Fruit fly (Drosophila melanogaster) whole organism, embryonic: ENCODE results near the gene Tssk.

Experiments used
- Bdp1 ChIP-seq: fragments of 200-800 bp; sonication (Bioruptor generic); optimal IDR thresholded peaks from 3 replicates; lab custom pipeline; 2016; ENCODE audit warnings: missing biosample characterization, missing genetic modification characterization
- CG10209 ChIP-seq: fragments of 200-800 bp; sonication (Bioruptor generic); optimal IDR thresholded peaks from 3 replicates; lab custom pipeline; 2017; ENCODE audit warnings: missing biosample characterization, mild to moderate bottlenecking, missing genetic modification characterization, missing genetic modification reagents
- CG10366 ChIP-seq: fragments of 200-800 bp; sonication (Bioruptor generic); IDR thresholded peaks from 2 replicates; pipeline ENCODE4 v1.3.6; 2022; ENCODE audit warnings: missing biosample characterization, missing genetic modification characterization
- CG11093 ChIP-seq: fragments of 200-800 bp; sonication (Bioruptor generic); IDR thresholded peaks from 3 replicates; pipeline ENCODE4 v1.3.6; 2022; ENCODE audit warnings: missing biosample characterization, missing genetic modification characterization
- CG12769 ChIP-seq: fragments of 200-800 bp; sonication (Bioruptor generic); optimal IDR thresholded peaks from 2 replicates; lab custom pipeline; 2019; ENCODE audit warnings: missing biosample characterization, mild to moderate bottlenecking, missing genetic modification characterization, moderate library complexity
- CG13424 ChIP-seq: fragments of 200-800 bp; sonication (Bioruptor generic); optimal IDR thresholded peaks from 2 replicates; lab custom pipeline; 2019; ENCODE audit warnings: missing biosample characterization, mild to moderate bottlenecking, missing genetic modification characterization, moderate library complexity
- CG14050 ChIP-seq: fragments of 200-800 bp; sonication (Bioruptor generic); IDR thresholded peaks from 3 replicates; pipeline ENCODE4 v1.3.6; 2022; ENCODE audit warnings: missing biosample characterization, missing genetic modification characterization
- CG15696 ChIP-seq: fragments of 200-800 bp; sonication (Bioruptor generic); optimal IDR thresholded peaks from 2 replicates; lab custom pipeline; 2019; ENCODE audit warnings: missing biosample characterization, mild to moderate bottlenecking, missing genetic modification characterization, moderate library complexity
- CG1602 ChIP-seq: fragments of 200-800 bp; sonication (Bioruptor generic); optimal IDR thresholded peaks from 3 replicates; lab custom pipeline; 2016; ENCODE audit warnings: missing biosample characterization, missing genetic modification characterization
- CG17612 ChIP-seq: fragments of 200-800 bp; sonication (Bioruptor generic); IDR thresholded peaks from 2 replicates; pipeline ENCODE4 v1.3.6; 2022; ENCODE audit warnings: missing biosample characterization, missing genetic modification characterization
- CG17802 ChIP-seq: fragments of 200-800 bp; sonication (Bioruptor generic); optimal IDR thresholded peaks from 2 replicates; lab custom pipeline; 2018; ENCODE audit warnings: missing biosample characterization, mild to moderate bottlenecking, missing genetic modification characterization, moderate library complexity
- CG17912 ChIP-seq: fragments of 200-800 bp; sonication (Bioruptor generic); optimal IDR thresholded peaks from 2 replicates; lab custom pipeline; 2018; ENCODE audit warnings: missing biosample characterization, mild to moderate bottlenecking, missing genetic modification characterization
- CG2889 ChIP-seq: fragments of 200-800 bp; sonication (Bioruptor generic); IDR thresholded peaks from 3 replicates; pipeline ENCODE4 v1.3.6; 2022; ENCODE audit warnings: missing biosample characterization, missing genetic modification characterization
- CG32772 ChIP-seq: fragments of 200-800 bp; sonication (Bioruptor generic); IDR thresholded peaks from 2 replicates; pipeline ENCODE4 v1.3.6; 2022; ENCODE audit warnings: missing biosample characterization, missing genetic modification characterization
- CG33213 ChIP-seq: fragments of 200-800 bp; sonication (Bioruptor generic); optimal IDR thresholded peaks from 3 replicates; lab custom pipeline; 2016; ENCODE audit warnings: missing biosample characterization, missing genetic modification characterization
- CG4282 ChIP-seq: fragments of 200-800 bp; sonication (Bioruptor generic); optimal IDR thresholded peaks from 2 replicates; lab custom pipeline; 2016; ENCODE audit warnings: missing biosample characterization, missing genetic modification characterization
- CG4404 ChIP-seq: fragments of 200-800 bp; sonication (Bioruptor generic); IDR thresholded peaks from 2 replicates; pipeline ENCODE4 v1.3.6; 2022; ENCODE audit warnings: missing biosample characterization, missing genetic modification characterization
- CG6765 ChIP-seq: fragments of 200-800 bp; sonication (Bioruptor generic); optimal IDR thresholded peaks from 3 replicates; lab custom pipeline; 2017; ENCODE audit warnings: missing biosample characterization, mild to moderate bottlenecking, missing genetic modification characterization
- CG7556 ChIP-seq: fragments of 200-800 bp; sonication (Bioruptor generic); optimal IDR thresholded peaks from 2 replicates; lab custom pipeline; 2017; ENCODE audit warnings: missing biosample characterization, mild to moderate bottlenecking, missing genetic modification characterization
- CG7745 ChIP-seq: fragments of 200-800 bp; sonication (Bioruptor generic); optimal IDR thresholded peaks from 2 replicates; lab custom pipeline; 2018; ENCODE audit warnings: missing biosample characterization, mild to moderate bottlenecking, missing genetic modification characterization, moderate library complexity
- CG7987 ChIP-seq: fragments of 200-800 bp; sonication (Bioruptor generic); optimal IDR thresholded peaks from 2 replicates; lab custom pipeline; 2018; ENCODE audit warnings: missing biosample characterization, mild to moderate bottlenecking, missing genetic modification characterization, moderate library complexity
- CG8944 ChIP-seq: fragments of 200-800 bp; sonication (Bioruptor generic); optimal IDR thresholded peaks from 3 replicates; lab custom pipeline; 2016; ENCODE audit warnings: missing biosample characterization, missing genetic modification characterization
- CG9437 ChIP-seq: fragments of 200-800 bp; sonication (Bioruptor generic); optimal IDR thresholded peaks from 2 replicates; lab custom pipeline; 2018; ENCODE audit warnings: missing biosample characterization, mild to moderate bottlenecking, missing genetic modification characterization
- CG9727 ChIP-seq: fragments of 200-800 bp; sonication (Bioruptor generic); optimal IDR thresholded peaks from 3 replicates; lab custom pipeline; 2017; ENCODE audit warnings: missing biosample characterization, mild to moderate bottlenecking, missing genetic modification characterization
- CTCF ChIP-seq: fragments of 200-800 bp; sonication (Bioruptor generic); optimal IDR thresholded peaks from 2 replicates; lab custom pipeline; 2017; ENCODE audit warnings: missing biosample characterization, mild to moderate bottlenecking, missing genetic modification characterization, moderate library complexity
- Dp ChIP-seq: fragments of 200-800 bp; sonication (Bioruptor generic); optimal IDR thresholded peaks from 2 replicates; lab custom pipeline; 2018; ENCODE audit warnings: missing biosample characterization, mild to moderate bottlenecking, missing genetic modification characterization, moderate library complexity
- Eip74EF ChIP-seq, 2 experiments: fragments of 200-800 bp in 1 of 2; fragments of >200 bp in 1 of 2; sonication (Bioruptor generic) in 1 of 2; optimal IDR thresholded peaks; 2 replicates each; lab custom pipeline; 2017 to 2019; ENCODE audit warnings: missing biosample characterization in 2 of 2, missing genetic modification characterization in 2 of 2, mild to moderate bottlenecking in 1 of 2, moderate library complexity in 1 of 2
- Nf-YC ChIP-seq: fragments of 200-800 bp; optimal IDR thresholded peaks from 3 replicates; lab custom pipeline; 2019; ENCODE audit warnings: missing biosample characterization, mild to moderate bottlenecking, missing genetic modification characterization, moderate library complexity
- Optix ChIP-seq: fragments of 200-800 bp; sonication (Bioruptor generic); IDR thresholded peaks from 3 replicates; pipeline ENCODE4 v1.3.6; 2022; ENCODE audit warnings: missing biosample characterization, missing genetic modification characterization
- Pdp1 ChIP-seq, 2 experiments: fragments of 200-800 bp; sonication (Bioruptor generic); optimal IDR thresholded peaks; 3 replicates each; lab custom pipeline; 2016; ENCODE audit warnings: missing biosample characterization in 2 of 2, missing genetic modification characterization in 2 of 2, mild to moderate bottlenecking in 1 of 2, moderate library complexity in 1 of 2
- Sry-δ ChIP-seq: fragments of 200-800 bp; sonication (Bioruptor generic); optimal IDR thresholded peaks from 2 replicates; lab custom pipeline; 2016; ENCODE audit warnings: missing biosample characterization, missing genetic modification characterization
- TFAM ChIP-seq: fragments of 200-800 bp; sonication (Bioruptor generic); optimal IDR thresholded peaks from 2 replicates; lab custom pipeline; 2017; ENCODE audit warnings: missing biosample characterization, missing genetic modification characterization, inconsistent platforms
- amos ChIP-seq: fragments of 200-800 bp; sonication (Bioruptor generic); IDR thresholded peaks from 2 replicates; pipeline ENCODE4 v1.3.6; 2022; ENCODE audit warnings: missing biosample characterization, missing genetic modification characterization; ENCODE audit not compliant: partially characterized antibody
- aop ChIP-seq: fragments of 200-800 bp; sonication (Bioruptor generic); IDR thresholded peaks from 2 replicates; pipeline ENCODE4 v1.3.6; 2022; ENCODE audit warnings: missing biosample characterization, missing genetic modification characterization
- ara ChIP-seq: fragments of 200-800 bp; sonication (Bioruptor generic); IDR thresholded peaks from 2 replicates; pipeline ENCODE4 v1.3.6; 2022; ENCODE audit warnings: missing biosample characterization, missing genetic modification characterization
- ase ChIP-seq: fragments of 200-800 bp; sonication (Bioruptor generic); IDR thresholded peaks from 3 replicates; pipeline ENCODE4 v1.3.6; 2022; ENCODE audit warnings: missing biosample characterization, missing genetic modification characterization
- btn ChIP-seq: fragments of 200-800 bp; sonication (Bioruptor generic); optimal IDR thresholded peaks from 2 replicates; lab custom pipeline; 2016; ENCODE audit warnings: missing biosample characterization, missing genetic modification characterization
- corto ChIP-seq: fragments of 200-800 bp; sonication (Bioruptor generic); optimal IDR thresholded peaks from 2 replicates; lab custom pipeline; 2016; ENCODE audit warnings: missing biosample characterization, mild to moderate bottlenecking, missing genetic modification characterization, moderate library complexity
- esg ChIP-seq: fragments of 200-800 bp; sonication (Bioruptor generic); conservative IDR thresholded peaks from 2 replicates; pipeline ENCODE4 v1.3.6; 2022; ENCODE audit warnings: missing biosample characterization, missing genetic modification characterization
- fd3F ChIP-seq: fragments of 200-800 bp; sonication (Bioruptor generic); optimal IDR thresholded peaks from 2 replicates; lab custom pipeline; 2018; ENCODE audit warnings: missing biosample characterization, mild to moderate bottlenecking, missing genetic modification characterization, moderate library complexity
- gcm ChIP-seq: fragments of 200-800 bp; sonication (Bioruptor generic); optimal IDR thresholded peaks from 2 replicates; lab custom pipeline; 2019; ENCODE audit warnings: missing biosample characterization, mild to moderate bottlenecking, missing genetic modification characterization, moderate library complexity
- gem ChIP-seq: fragments of 200-800 bp; sonication (Bioruptor generic); optimal IDR thresholded peaks from 2 replicates; lab custom pipeline; 2019; ENCODE audit warnings: missing biosample characterization, mild to moderate bottlenecking, missing genetic modification characterization, moderate library complexity
- grn ChIP-seq: fragments of 200-800 bp; sonication (Bioruptor generic); optimal IDR thresholded peaks from 3 replicates; lab custom pipeline; 2017; ENCODE audit warnings: missing biosample characterization, missing genetic modification characterization
- gt ChIP-seq: fragments of 200-800 bp; sonication (Bioruptor generic); IDR thresholded peaks from 2 replicates; pipeline ENCODE4 v1.3.6; 2022; ENCODE audit warnings: missing biosample characterization, missing genetic modification characterization
- klu ChIP-seq: fragments of 200-800 bp; sonication (Bioruptor generic); IDR thresholded peaks from 2 replicates; pipeline ENCODE4 v1.3.6; 2022; ENCODE audit warnings: missing biosample characterization, missing genetic modification characterization
- lola ChIP-seq, 3 experiments: fragments of >200 bp in 2 of 3; fragments of 200-800 bp in 1 of 3; sonication (Bioruptor generic) in 1 of 3; optimal IDR thresholded peaks; 2 replicates each; lab custom pipeline; 2017 to 2019; ENCODE audit warnings: missing biosample characterization in 3 of 3, missing genetic modification characterization in 3 of 3, mild to moderate bottlenecking in 1 of 3, moderate library complexity in 1 of 3
- pum ChIP-seq: fragments of 200-800 bp; sonication (Bioruptor generic); optimal IDR thresholded peaks from 2 replicates; lab custom pipeline; 2016; ENCODE audit warnings: missing biosample characterization, missing genetic modification characterization
- salm ChIP-seq: fragments of 200-800 bp; sonication (Bioruptor generic); optimal IDR thresholded peaks from 2 replicates; lab custom pipeline; 2018; ENCODE audit warnings: missing biosample characterization, mild to moderate bottlenecking, missing genetic modification characterization
- scrt ChIP-seq: fragments of 200-800 bp; sonication (Bioruptor generic); optimal IDR thresholded peaks from 2 replicates; lab custom pipeline; 2018; ENCODE audit warnings: missing biosample characterization, mild to moderate bottlenecking, missing genetic modification characterization, moderate library complexity

Tssk gene

DNA sequence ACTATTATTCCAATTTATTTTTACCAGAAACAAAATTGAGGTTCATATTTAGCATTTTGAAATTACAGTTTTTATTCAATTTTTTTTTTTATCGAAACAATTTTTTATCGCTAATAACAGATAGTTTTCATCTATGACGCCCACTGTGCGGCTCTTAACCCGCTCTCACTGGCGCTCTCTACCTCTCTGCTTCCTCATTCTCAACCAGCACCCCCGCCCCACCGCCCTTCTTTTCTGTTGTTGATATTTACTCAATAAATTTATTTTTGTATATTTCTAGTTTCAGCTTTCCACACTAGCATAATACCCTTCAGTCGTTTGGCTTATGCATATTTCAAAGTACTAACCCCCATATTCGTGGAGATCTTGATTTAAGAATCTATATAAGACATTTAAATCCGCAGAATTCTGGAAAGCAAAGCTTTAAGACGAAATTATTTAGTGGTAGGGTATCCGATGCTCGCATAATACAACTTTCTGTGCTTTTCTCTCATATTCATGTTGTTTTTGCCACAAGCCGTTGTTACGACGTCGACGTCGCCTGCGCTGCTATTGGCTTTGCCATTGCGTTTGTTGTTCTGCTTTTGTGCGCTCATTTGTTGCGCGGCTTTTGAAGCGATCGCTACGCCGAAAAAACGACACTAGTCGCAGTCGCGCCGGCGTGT, 14.5 kb upstream of the Tssk start (continued):
- peak; percentile 89 for TF ChIP-seq CG17802 (tag; lab: Kevin White, UChicago)
- TF ChIP-seq CG9727 (GFP tag; lab: Kevin White, UChicago) = peak; percentile 98
- peak; percentile 94 for TF ChIP-seq fd3F (GFP tag; lab: Kevin White, UChicago)
- peak; percentile 27 for TF ChIP-seq corto
- peak; percentile 23 for TF ChIP-seq Dp (GFP tag; lab: Kevin White, UChicago)
- TF ChIP-seq CG4404 (GFP tag; lab: Robert Waterston, UW) = peak; percentile 82
- peak; percentile 77 for TF ChIP-seq grn (GFP tag; lab: Kevin White, UChicago)
- TF ChIP-seq ase (GFP tag; lab: Robert Waterston, UW) = peak; percentile 94
- peak; percentile 96 for TF ChIP-seq CG7987
- peak; percentile 97 for TF ChIP-seq CG7556
- TF ChIP-seq Nf-YC (tag; lab: Kevin White, UChicago) = peak; percentile 91
- TF ChIP-seq pum (GFP tag; lab: Kevin White, UChicago) = peak; percentile 96
- TF ChIP-seq CG17612 = peak; percentile 92
- TF ChIP-seq CTCF (GFP tag; lab: Kevin White, UChicago) = peak; percentile 63
- TF ChIP-seq aop (GFP tag; lab: Robert Waterston, UW) = peak; percentile 87
- TF ChIP-seq gem = peak; percentile 98
- peak; percentile 97 for TF ChIP-seq CG1602 (GFP tag; lab: Kevin White, UChicago)
- TF ChIP-seq CG11093 (GFP tag; lab: Robert Waterston, UW) = peak; percentile 95
- peak; percentile 97 for TF ChIP-seq Pdp1 (GFP tag; optimal IDR thresholded peaks at IDR 0.05; lab: Kevin White, UChicago)
- TF ChIP-seq CG4282 (GFP tag; lab: Kevin White, UChicago) = peak; percentile 87
- TF ChIP-seq lola (GFP tag; optimal IDR thresholded peaks at IDR 0.05; lab: Kevin White, UChicago) = peak in 1 of 3 experiments; percentile 97
- TF ChIP-seq CG8944 (GFP tag; lab: Kevin White, UChicago) = peak; percentile 97
- TF ChIP-seq klu (GFP tag; lab: Robert Waterston, UW) = peak; percentile 93
- TF ChIP-seq CG33213 (GFP tag; lab: Kevin White, UChicago) = peak; percentile 94
- peak; percentile 77 for TF ChIP-seq CG6765 (GFP tag; lab: Kevin White, UChicago)
- TF ChIP-seq btn (GFP tag; lab: Kevin White, UChicago) = peak; percentile 89
- peak; percentile 93 for TF ChIP-seq scrt
- TF ChIP-seq CG17912 (GFP tag; lab: Kevin White, UChicago) = peak; percentile 91
- peak; percentile 86 for TF ChIP-seq TFAM
- peak; percentile 91 for TF ChIP-seq CG10366 (GFP tag; lab: Robert Waterston, UW)
- peak; percentile 86 for TF ChIP-seq CG14050
- TF ChIP-seq CG32772 (GFP tag; lab: Robert Waterston, UW) = peak; percentile 91
- peak; percentile 93 for TF ChIP-seq salm (tag; lab: Kevin White, UChicago)
- peak; percentile 90 for TF ChIP-seq esg
- TF ChIP-seq gt (GFP tag; lab: Robert Waterston, UW) = peak; percentile 85
- TF ChIP-seq Sry-δ (GFP tag; lab: Kevin White, UChicago) = peak; percentile 67
- TF ChIP-seq ara (GFP tag; lab: Robert Waterston, UW) = peak; percentile 95
- peak; percentile 97 for TF ChIP-seq CG13424 (tag; lab: Kevin White, UChicago)
- TF ChIP-seq amos (GFP tag; lab: Robert Waterston, UW) = no peak; the same call in 1 of the 2 replicates
- peak; percentile 97 for TF ChIP-seq CG12769 (tag; lab: Kevin White, UChicago)
- TF ChIP-seq Optix (GFP tag; lab: Robert Waterston, UW) = peak; percentile 97
- peak; percentile 91 for TF ChIP-seq CG2889
- peak; percentile 96 for TF ChIP-seq gcm (GFP tag; lab: Kevin White, UChicago)
- TF ChIP-seq CG9437 = peak; percentile 93
- peak; percentile 84 for TF ChIP-seq CG7745 (tag; lab: Kevin White, UChicago)
- TF ChIP-seq Bdp1 (GFP tag; lab: Kevin White, UChicago) = peak; percentile 92
- peak; percentile 91 for TF ChIP-seq CG15696 (tag; lab: Kevin White, UChicago)
- TF ChIP-seq Eip74EF (GFP tag; optimal IDR thresholded peaks at IDR 0.05; lab: Kevin White, UChicago) = peak in 1 of 2 experiments; percentile 98
- peak; percentile 99 for TF ChIP-seq CG10209
